Fruit fly (Drosophila melanogaster): ENCODE results near the gene Grd.
"Not testable (repeated sequence)": the region's sequence is repeated elsewhere in the genome, so short reads cannot be mapped to it uniquely, and the experiment has no call there.

The Grd gene

dm6 chr3L:17842892-17843703, 20.0 kb downstream of the Grd start, which contains the start of gene CG5567:
Gene CG5567 (minus strand): TSS chr3L:17843544.
- TF ChIP-seq CTCF (optimal IDR thresholded peaks at IDR 0.05) = no peak

DNA sequence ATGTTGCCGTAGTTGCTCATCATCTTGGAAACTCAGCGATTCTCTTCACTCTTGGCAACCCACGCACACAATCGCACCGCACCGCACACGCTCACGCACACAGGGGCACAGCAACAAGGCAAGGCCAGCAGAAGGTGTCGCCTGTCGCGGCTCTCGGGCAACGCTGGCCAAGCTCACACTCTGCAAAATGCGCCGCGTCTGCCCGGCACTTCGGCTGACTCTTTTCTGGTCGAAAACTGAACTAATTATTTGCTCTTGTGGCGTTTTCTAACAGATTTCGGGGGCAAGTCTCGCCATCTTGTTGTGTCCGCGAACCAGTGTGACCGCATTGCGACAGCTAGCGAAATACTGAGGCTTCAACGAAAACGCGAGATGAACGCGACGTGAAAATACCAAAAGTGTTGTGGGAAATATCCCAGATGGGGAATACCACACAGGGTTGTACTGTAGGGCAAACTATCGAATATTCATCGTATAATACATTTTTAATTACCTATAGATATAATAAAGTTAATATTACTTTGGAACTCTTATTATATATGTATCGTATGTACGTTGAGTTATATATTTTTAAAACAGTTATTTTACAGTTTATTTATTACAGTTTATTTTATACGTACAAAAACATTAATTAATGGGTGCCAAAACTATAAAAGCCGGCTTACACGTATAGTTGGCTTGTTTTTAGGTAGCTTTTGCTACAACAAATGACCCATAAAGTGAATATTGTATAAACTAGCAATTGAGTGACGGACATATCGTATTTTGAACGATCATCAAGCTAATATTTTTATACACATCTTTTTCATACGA, 23.2 kb downstream of the Grd start, which contains the start of the genes MED19 and CG7430:
Gene MED19, minus strand, starts transcription at position 333 of the 813 bp plus-strand sequence.
Gene CG7430, plus strand, starts transcription at position 748 of the 813 bp plus-strand sequence.
- TF ChIP-seq CTCF (optimal IDR thresholded peaks at IDR 0.05) (peak; percentile 19 to 28), CG8478 (optimal IDR thresholded peaks at IDR 0.05) (no peak)

DNA sequence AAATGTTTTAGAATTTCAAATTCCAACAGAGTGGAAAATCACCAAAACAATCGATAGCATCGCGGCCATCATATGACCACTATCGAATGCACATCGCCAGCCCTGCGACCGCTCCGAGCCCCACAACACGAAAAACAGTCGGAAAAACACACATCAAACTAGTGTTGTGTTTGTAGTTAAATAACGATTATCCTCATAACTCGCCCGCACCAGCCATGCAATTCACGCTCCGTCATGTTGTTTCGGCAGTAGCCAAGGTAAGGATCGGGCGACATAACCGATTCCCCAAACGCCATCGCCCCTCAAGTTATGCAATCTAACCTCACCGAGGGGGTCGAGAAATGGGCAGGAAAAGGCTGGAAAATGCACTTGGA, 23.8 kb downstream of the Grd start:
- TF ChIP-seq CG8478 (optimal IDR thresholded peaks at IDR 0.05) (no peak), CTCF (optimal IDR thresholded peaks at IDR 0.05) (no peak)

- TF ChIP-seq CTCF (optimal IDR thresholded peaks at IDR 0.05) = no peak
- TF ChIP-seq CG8478 (optimal IDR thresholded peaks at IDR 0.05) = no peak
These were observed 26.4 kb downstream of the Grd start, which contains the start of gene TrpRS-m for dm6 chr3L:17849517-17849916. Gene TrpRS-m (plus strand): TSS chr3L:17849727.

DNA sequence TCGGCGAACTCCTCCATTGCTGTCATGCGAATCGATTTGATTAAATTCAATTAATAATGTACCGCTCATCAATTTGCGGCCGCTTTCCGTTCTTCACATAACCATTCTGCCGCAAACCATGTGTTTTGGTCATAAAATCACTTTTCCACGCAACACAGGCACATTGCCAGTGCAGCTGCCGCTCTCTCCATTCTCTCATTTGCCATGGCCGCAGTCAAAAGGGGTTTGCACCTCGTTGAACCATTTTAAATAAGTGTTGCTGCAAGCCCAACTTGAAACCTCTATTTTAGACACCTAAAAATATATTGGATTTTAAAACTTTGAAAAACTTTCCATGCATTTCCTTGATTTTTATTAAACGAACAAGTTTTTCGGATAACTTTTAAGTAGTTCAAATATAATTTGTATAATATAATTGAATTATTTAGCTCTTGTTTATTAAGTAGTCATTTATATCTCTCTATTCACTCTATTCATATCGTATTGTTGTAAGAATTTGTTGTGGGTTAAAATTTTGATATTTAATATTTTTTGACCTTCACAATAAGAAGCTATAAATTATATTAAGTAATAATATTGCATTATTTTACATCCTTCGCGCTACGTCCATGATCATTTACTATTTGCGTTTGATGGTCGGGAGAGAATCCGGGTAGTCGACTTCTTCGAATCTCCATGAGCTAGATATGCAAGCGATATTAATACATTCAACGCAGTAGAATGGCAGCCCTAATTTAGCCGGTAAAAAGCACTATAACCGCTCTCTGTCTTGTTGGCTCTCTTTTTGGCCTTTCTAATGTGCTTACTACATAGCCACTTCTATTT, 33.7 kb downstream of the Grd start, which contains the start of gene CG5535:
Gene CG5535, minus strand, starts transcription at position 140 of the 825 bp plus-strand sequence.
- TF ChIP-seq CTCF (optimal IDR thresholded peaks at IDR 0.05) = no peak

- TF ChIP-seq CG8478, CTCF (optimal IDR thresholded peaks at IDR 0.05): not testable (repeated sequence)
These were observed 35.0 kb downstream of the Grd start, which contains the start of gene CG34002 for dm6 chr3L:17858174-17858573. Gene CG34002 (plus strand): TSS chr3L:17858474.

- TF ChIP-seq CTCF (optimal IDR thresholded peaks at IDR 0.05) (no peak), CG8478 (optimal IDR thresholded peaks at IDR 0.05) (no peak)
These were observed 55.7 kb downstream of the Grd start, which contains the start of gene CG7408 for dm6 chr3L:17878781-17879360. Gene CG7408 (plus strand): TSS chr3L:17879096.

dm6 chr3L:17884276-17884675, 61.1 kb downstream of the Grd start, which contains the start of gene CG5506:
Gene CG5506 (minus strand): TSS chr3L:17884376.
- no peak for TF ChIP-seq CG8478 (optimal IDR thresholded peaks at IDR 0.05)

DNA sequence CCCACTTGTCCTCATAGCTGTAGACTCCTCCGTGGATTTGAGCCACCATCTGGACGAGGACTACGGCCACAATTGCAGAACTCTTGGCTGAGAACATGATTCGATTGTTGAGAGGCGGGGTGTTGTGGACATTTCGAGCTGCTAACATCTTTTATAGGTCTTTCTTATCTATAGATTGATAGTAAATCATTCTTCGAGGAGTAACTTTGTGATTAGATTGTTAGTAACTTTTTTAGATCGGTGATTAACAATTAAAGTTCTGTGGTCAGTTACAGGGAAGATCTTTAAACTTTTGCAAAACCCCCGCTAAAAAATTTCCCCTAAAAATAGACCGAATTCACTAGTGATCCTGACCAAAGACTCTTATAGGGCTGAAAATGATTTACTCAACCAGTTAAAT, 63.4 kb downstream of the Grd start, which contains the start of gene CG16775:
Gene CG16775, minus strand, starts transcription at position 101 of the 400 bp plus-strand sequence.
- TF ChIP-seq CG8478 (optimal IDR thresholded peaks at IDR 0.05) = no peak
- TF ChIP-seq CTCF (optimal IDR thresholded peaks at IDR 0.05) = no peak

- TF ChIP-seq CTCF (optimal IDR thresholded peaks at IDR 0.05) = no peak
- TF ChIP-seq CG8478 (optimal IDR thresholded peaks at IDR 0.05) = no peak
These were observed 64.3 kb downstream of the Grd start, which contains the start of gene CG7402 for dm6 chr3L:17887393-17887792. Gene CG7402 (plus strand): TSS chr3L:17887705.
